Fruit fly (Drosophila melanogaster) whole organism, wandering third instar larva: ENCODE measurements around the gene CG9391.

ENCODE experiments used
- Abd-B ChIP-seq: fragments of >200 bp; optimal IDR thresholded peaks from 2 replicates; lab custom pipeline; 2017; ENCODE audit warnings: missing biosample characterization, missing genetic modification characterization
- CG32264 ChIP-seq: fragments of 200-800 bp; sonication (Bioruptor generic); optimal IDR thresholded peaks from 2 replicates; lab custom pipeline; 2016; ENCODE audit warnings: missing biosample characterization, missing genetic modification characterization
- CG9705 ChIP-seq: fragments of 200-800 bp; sonication (Bioruptor generic); optimal IDR thresholded peaks from 2 replicates; lab custom pipeline; 2018; ENCODE audit warnings: missing biosample characterization, mild to moderate bottlenecking, missing genetic modification characterization
- CrebA ChIP-seq: fragments of 200-800 bp; sonication (Bioruptor generic); optimal IDR thresholded peaks from 2 replicates; lab custom pipeline; 2016; ENCODE audit warnings: missing biosample characterization, mild to moderate bottlenecking, missing genetic modification characterization, borderline replicate concordance
- Dfd ChIP-seq: fragments of >200 bp; optimal IDR thresholded peaks from 2 replicates; lab custom pipeline; 2017; ENCODE audit warnings: missing biosample characterization, missing genetic modification characterization
- Dif ChIP-seq: fragments of 200-275, 200-300 bp; sonication (Bioruptor generic); optimal IDR thresholded peaks from 2 replicates; lab custom pipeline; 2018; ENCODE audit warnings: missing biosample characterization, missing genetic modification characterization; ENCODE audit not compliant: partially characterized antibody
- GATAd ChIP-seq: sonication (Bioruptor generic); optimal IDR thresholded peaks from 2 replicates; lab custom pipeline; 2016; ENCODE audit warnings: missing biosample characterization, missing genetic modification characterization
- HLH106 ChIP-seq: fragments of 200-800 bp; optimal IDR thresholded peaks from 3 replicates; lab custom pipeline; 2019; ENCODE audit warnings: missing biosample characterization, mild to moderate bottlenecking, missing genetic modification characterization, moderate library complexity
- Hnf4 ChIP-seq: fragments of 200-800 bp; sonication (Bioruptor generic); optimal IDR thresholded peaks from 2 replicates; lab custom pipeline; 2016; ENCODE audit warnings: missing biosample characterization, mild to moderate bottlenecking, missing genetic modification characterization
- Hr78 ChIP-seq: fragments of >200 bp; optimal IDR thresholded peaks from 2 replicates; lab custom pipeline; 2017; ENCODE audit warnings: missing biosample characterization, missing genetic modification characterization
- Hr83 ChIP-seq: fragments of 200-300 bp; sonication (Bioruptor generic); optimal IDR thresholded peaks from 2 replicates; lab custom pipeline; 2016; ENCODE audit warnings: missing biosample characterization, mild to moderate bottlenecking, missing genetic modification characterization, moderate library complexity; ENCODE audit not compliant: poor library complexity, severe bottlenecking
- Jra ChIP-seq: sonication (Bioruptor generic); optimal IDR thresholded peaks from 2 replicates; lab custom pipeline; 2016; ENCODE audit warnings: missing biosample characterization, missing genetic modification characterization
- Mio ChIP-seq: sonication (Bioruptor generic); optimal IDR thresholded peaks from 2 replicates; lab custom pipeline; 2016; ENCODE audit warnings: missing biosample characterization, missing genetic modification characterization
- Myc ChIP-seq: fragments of >200 bp; optimal IDR thresholded peaks from 2 replicates; lab custom pipeline; 2017
- N ChIP-seq: fragments of >200 bp; optimal IDR thresholded peaks from 2 replicates; lab custom pipeline; 2018; ENCODE audit warnings: missing biosample characterization, missing external identifiers, missing genetic modification characterization
- OdsH ChIP-seq: fragments of 200-800 bp; sonication (Bioruptor generic); optimal IDR thresholded peaks from 2 replicates; lab custom pipeline; 2016; ENCODE audit warnings: missing biosample characterization, mild to moderate bottlenecking, missing genetic modification characterization
- Rel ChIP-seq, 2 experiments: fragments of 200-800 bp; sonication (Bioruptor generic) in 1 of 2; optimal IDR thresholded peaks; 2 replicates in 1 of 2; 3 replicates in 1 of 2; lab custom pipeline; 2016 to 2019; ENCODE audit warnings: mild to moderate bottlenecking in 2 of 2, missing biosample characterization in 2 of 2, missing genetic modification characterization in 2 of 2, moderate library complexity in 1 of 2
- Sp1 ChIP-seq: fragments of 200-800 bp; sonication (Bioruptor generic); optimal IDR thresholded peaks from 3 replicates; lab custom pipeline; 2019; ENCODE audit warnings: missing biosample characterization, mild to moderate bottlenecking, missing genetic modification characterization, moderate library complexity
- Vsx2 ChIP-seq: fragments of 200-300, 225-300 bp; sonication (Bioruptor generic); optimal IDR thresholded peaks from 2 replicates; lab custom pipeline; 2018; ENCODE audit warnings: missing biosample characterization, missing genetic modification characterization; ENCODE audit not compliant: partially characterized antibody
- br ChIP-seq: fragments of 200-800 bp; sonication (Bioruptor generic); optimal IDR thresholded peaks from 2 replicates; lab custom pipeline; 2016; ENCODE audit warnings: missing biosample characterization, missing genetic modification characterization
- brk ChIP-seq: fragments of 200-800 bp; sonication (Bioruptor generic); optimal IDR thresholded peaks from 2 replicates; lab custom pipeline; 2016; ENCODE audit warnings: missing biosample characterization, mild to moderate bottlenecking, missing genetic modification characterization
- dl ChIP-seq, 2 experiments: fragments of 175-275, 200-275 bp in 1 of 2; fragments of 200-275 bp in 1 of 2; sonication (Bioruptor generic); optimal IDR thresholded peaks; lab custom pipeline; 2018; ENCODE audit warnings: mild to moderate bottlenecking in 2 of 2, missing biosample characterization in 2 of 2, missing genetic modification characterization in 2 of 2, moderate library complexity in 2 of 2; ENCODE audit not compliant: partially characterized antibody in 2 of 2, insufficient read depth in 1 of 2
- dmrt93B ChIP-seq: fragments of 200-800 bp; sonication (Bioruptor generic); optimal IDR thresholded peaks from 2 replicates; lab custom pipeline; 2018; ENCODE audit warnings: missing biosample characterization, mild to moderate bottlenecking, missing genetic modification characterization
- dsf ChIP-seq: sonication (Bioruptor generic); optimal IDR thresholded peaks from 2 replicates; lab custom pipeline; 2016; ENCODE audit warnings: missing biosample characterization, missing genetic modification characterization, borderline replicate concordance
- ey ChIP-seq: fragments of 200-800 bp; sonication (Bioruptor generic); optimal IDR thresholded peaks from 2 replicates; lab custom pipeline; 2016; ENCODE audit warnings: missing biosample characterization, missing genetic modification characterization
- foxo ChIP-seq, 2 experiments: fragments of 200-800 bp; sonication (Bioruptor generic); optimal IDR thresholded peaks; 2 replicates in 1 of 2; 3 replicates in 1 of 2; lab custom pipeline; 2016 to 2017; ENCODE audit warnings: missing biosample characterization in 2 of 2, missing genetic modification characterization in 2 of 2
- fru ChIP-seq: fragments of 200-800 bp; sonication (Bioruptor generic); optimal IDR thresholded peaks from 3 replicates; lab custom pipeline; 2016; ENCODE audit warnings: missing biosample characterization, mild to moderate bottlenecking, missing genetic modification characterization
- h ChIP-seq: fragments of 200-800 bp; sonication (Bioruptor generic); optimal IDR thresholded peaks from 3 replicates; lab custom pipeline; 2016; ENCODE audit warnings: missing biosample characterization, mild to moderate bottlenecking, missing genetic modification characterization
- jim ChIP-seq: fragments of 175-275, 200-325 bp; sonication (Bioruptor generic); optimal IDR thresholded peaks from 2 replicates; lab custom pipeline; 2016; ENCODE audit warnings: missing biosample characterization, mild to moderate bottlenecking, missing genetic modification characterization
- lola ChIP-seq: fragments of >200 bp; optimal IDR thresholded peaks from 2 replicates; lab custom pipeline; 2017; ENCODE audit warnings: missing biosample characterization, missing genetic modification characterization
- pan ChIP-seq: fragments of >200 bp; optimal IDR thresholded peaks from 2 replicates; lab custom pipeline; 2017
- psq ChIP-seq: fragments of 200-800 bp; sonication (Bioruptor generic); optimal IDR thresholded peaks from 3 replicates; lab custom pipeline; 2017; ENCODE audit warnings: missing biosample characterization, mild to moderate bottlenecking, missing genetic modification characterization, moderate library complexity
- rgr ChIP-seq: fragments of 200-800 bp; sonication (Bioruptor generic); optimal IDR thresholded peaks from 3 replicates; lab custom pipeline; 2016; ENCODE audit warnings: missing biosample characterization, mild to moderate bottlenecking, missing genetic modification characterization
- sage ChIP-seq: fragments of 200-800 bp; sonication (Bioruptor generic); optimal IDR thresholded peaks from 2 replicates; lab custom pipeline; 2016; ENCODE audit warnings: missing biosample characterization, mild to moderate bottlenecking, missing genetic modification characterization
- sv ChIP-seq: fragments of 200-800 bp; sonication (Bioruptor generic); optimal IDR thresholded peaks from 3 replicates; lab custom pipeline; 2016; ENCODE audit warnings: missing biosample characterization, missing genetic modification characterization
- tai ChIP-seq: sonication (Bioruptor generic); optimal IDR thresholded peaks from 2 replicates; lab custom pipeline; 2016; ENCODE audit warnings: missing biosample characterization, missing genetic modification characterization
- usp ChIP-seq: fragments of >200 bp; optimal IDR thresholded peaks from 2 replicates; lab custom pipeline; 2017; ENCODE audit warnings: missing biosample characterization, missing genetic modification characterization
- woc ChIP-seq: sonication (Bioruptor generic); optimal IDR thresholded peaks from 2 replicates; lab custom pipeline; 2016; ENCODE audit warnings: missing biosample characterization, mild to moderate bottlenecking, missing genetic modification characterization

Gene CG9391

dm6 chr3L:21267862-21268385 lies at the start of gene CG9391:
CG9391 (minus strand) TSS chr3L:21268335.
- TF ChIP-seq CrebA (no peak), dsf (no peak), Hr83 (GFP tag; lab: Kevin White, UChicago) (no peak), usp (GFP tag; lab: Kevin White, UChicago) (no peak), pan (lab: Kevin White, UChicago) (no peak), sv (no peak), CG32264 (no peak), jim (GFP tag; lab: Kevin White, UChicago) (no peak), ey (GFP tag; lab: Kevin White, UChicago) (no peak), CG9705 (GFP tag; lab: Kevin White, UChicago) (no peak), sage (no peak), N (no peak)

- TF ChIP-seq woc (GFP tag; lab: Kevin White, UChicago) (no peak), Hr83 (GFP tag; lab: Kevin White, UChicago) (peak; percentile 38), ey (GFP tag; lab: Kevin White, UChicago) (no peak), GATAd (GFP tag; lab: Kevin White, UChicago) (no peak), dmrt93B (GFP tag; lab: Kevin White, UChicago) (no peak), CG9705 (GFP tag; lab: Kevin White, UChicago) (no peak), N (peak; percentile 37), HLH106 (tag; lab: Kevin White, UChicago) (peak; percentile 22), tai (GFP tag; lab: Kevin White, UChicago) (no peak), CrebA (no peak), rgr (GFP tag; lab: Kevin White, UChicago) (no peak), Jra (GFP tag; lab: Kevin White, UChicago) (no peak), sage (no peak), Dif (no peak), br (no peak), pan (lab: Kevin White, UChicago) (no peak), Myc (lab: Kevin White, UChicago) (peak; percentile 6), Dfd (GFP tag; lab: Kevin White, UChicago) (no peak), h (GFP tag; lab: Kevin White, UChicago) (peak; percentile 20), sv (no peak), lola (GFP tag; lab: Kevin White, UChicago) (no peak), Vsx2 (GFP tag; lab: Kevin White, UChicago) (peak; percentile 44)
Observed at dm6 chr3L:21317416-21318259, 49.5 kb upstream of the CG9391 start, which contains the start of gene Pc. Pc (minus strand) TSS chr3L:21318020.

- TF ChIP-seq ey (GFP tag; lab: Kevin White, UChicago), result peak; percentile 99
- TF ChIP-seq usp (GFP tag; lab: Kevin White, UChicago), result no peak
- TF ChIP-seq sage, result peak; percentile 99
- peak; percentile 97 for TF ChIP-seq GATAd (GFP tag; lab: Kevin White, UChicago)
- TF ChIP-seq Vsx2 (GFP tag; lab: Kevin White, UChicago), result no peak
- TF ChIP-seq Myc (lab: Kevin White, UChicago), result peak; percentile 41
- TF ChIP-seq Abd-B (GFP tag; lab: Kevin White, UChicago), result no peak
- peak; percentile 100 for TF ChIP-seq br
- peak; percentile 97 for TF ChIP-seq dsf
- TF ChIP-seq Dfd (GFP tag; lab: Kevin White, UChicago), result peak; percentile 52
- no peak for TF ChIP-seq pan (lab: Kevin White, UChicago)
- TF ChIP-seq tai (GFP tag; lab: Kevin White, UChicago), result peak; percentile 98
- peak; percentile 100 for TF ChIP-seq HLH106 (tag; lab: Kevin White, UChicago)
- TF ChIP-seq Hnf4 (GFP tag; lab: Kevin White, UChicago), result peak; percentile 99
- no peak for TF ChIP-seq dl (GFP tag; optimal IDR thresholded peaks at IDR 0.05; lab: Kevin White, UChicago; ENCODE audit: insufficient read depth in 1 of 2, partially characterized antibody in 2 of 2)
- peak; percentile 98 for TF ChIP-seq CG32264
- peak; percentile 98 for TF ChIP-seq Jra (GFP tag; lab: Kevin White, UChicago)
- TF ChIP-seq foxo (GFP tag; optimal IDR thresholded peaks at IDR 0.05; lab: Kevin White, UChicago), result peak; percentile 98 to 100
- TF ChIP-seq Sp1 (GFP tag; lab: Kevin White, UChicago), result peak; percentile 100
- TF ChIP-seq Mio (GFP tag; lab: Kevin White, UChicago), result peak; percentile 94
- TF ChIP-seq sv, result peak; percentile 98
- peak; percentile 97 for TF ChIP-seq CrebA
- peak; percentile 98 for TF ChIP-seq dmrt93B (GFP tag; lab: Kevin White, UChicago)
- TF ChIP-seq N, result no peak
- TF ChIP-seq psq (GFP tag; lab: Kevin White, UChicago), result peak; percentile 98
- peak; percentile 100 for TF ChIP-seq OdsH (GFP tag; lab: Kevin White, UChicago)
- TF ChIP-seq Hr78 (GFP tag; lab: Kevin White, UChicago), result no peak
- TF ChIP-seq h (GFP tag; lab: Kevin White, UChicago), result peak; percentile 100
- no peak for TF ChIP-seq Dif
- peak; percentile 100 for TF ChIP-seq rgr (GFP tag; lab: Kevin White, UChicago)
- peak; percentile 99 for TF ChIP-seq fru (GFP tag; lab: Kevin White, UChicago)
- TF ChIP-seq woc (GFP tag; lab: Kevin White, UChicago), result peak; percentile 99
- peak; percentile 100 for TF ChIP-seq CG9705 (GFP tag; lab: Kevin White, UChicago)
- TF ChIP-seq Rel (GFP tag; optimal IDR thresholded peaks at IDR 0.05; lab: Kevin White, UChicago), result peak; percentile 99
- TF ChIP-seq Rel (tag; optimal IDR thresholded peaks at IDR 0.05; lab: Kevin White, UChicago), result peak; percentile 98
- TF ChIP-seq brk (GFP tag; lab: Kevin White, UChicago), result peak; percentile 99
- peak; percentile 98 for TF ChIP-seq Hr83 (GFP tag; lab: Kevin White, UChicago)
- TF ChIP-seq jim (GFP tag; lab: Kevin White, UChicago), result no peak
- no peak for TF ChIP-seq lola (GFP tag; lab: Kevin White, UChicago)
- TF ChIP-seq, all 38 proteins: peak for 28
Observed at dm6 chr3L:21304400-21304799, 36.3 kb upstream of the CG9391 start, which contains the start of the genes CG11309 and CG7632. CG11309 (minus strand) TSS chr3L:21304658. CG7632 (plus strand) TSS chr3L:21304697.
